Fruit fly (Drosophila melanogaster) whole organism: ENCODE data around the gene dpr18.

Experiments
- CG8478 ChIP-seq: fragments of >200 bp; optimal IDR thresholded peaks from 2 replicates; lab custom pipeline; 2018; ENCODE audit warnings: inconsistent platforms
- Dll ChIP-seq: fragments of >200 bp; optimal IDR thresholded peaks from 2 replicates; lab custom pipeline; 2017
- EcR ChIP-seq, 2 experiments: fragments of >200 bp; optimal IDR thresholded peaks; 2 replicates each; lab custom pipeline; 2017; ENCODE audit warnings: missing biosample characterization in 2 of 2, missing genetic modification characterization in 2 of 2, missing genetic modification reagents in 2 of 2
- pan ChIP-seq: fragments of >200 bp; optimal IDR thresholded peaks from 2 replicates; lab custom pipeline; 2017
- psq ChIP-seq: fragments of >200 bp; optimal IDR thresholded peaks from 2 replicates; lab custom pipeline; 2017

dm6 chrX:16072193-16072592 is 8.7 kb downstream of the dpr18 start:
- TF ChIP-seq EcR (GFP tag; optimal IDR thresholded peaks at IDR 0.05; lab: Kevin White, UChicago) (no peak), pan (lab: Kevin White, UChicago) (no peak), CG8478 (no peak), Dll (no peak), psq (lab: Kevin White, UChicago) (no peak)
